Worm (Caenorhabditis elegans) whole organism, mixed stage, embryonic: ENCODE data around the gene C42D4.3.

ENCODE experiments used
- elt-3 ChIP-seq: fragments of 150-350 bp; optimal IDR thresholded peaks from 2 replicates; lab custom pipeline; 2014; ENCODE audit warnings: missing biosample characterization, missing genetic modification characterization
- lin-13 ChIP-seq: fragments of 150-350 bp; optimal IDR thresholded peaks from 2 replicates; lab custom pipeline; 2014; ENCODE audit warnings: missing biosample characterization, missing genetic modification characterization
- lin-32 ChIP-seq: fragments of 200-800 bp; sonication (Bioruptor generic); optimal IDR thresholded peaks from 2 replicates; lab custom pipeline; 2018; ENCODE audit warnings: mild to moderate bottlenecking, missing genetic modification characterization, missing compliant biosample characterization
- lsy-2 ChIP-seq: fragments of 150-350 bp; optimal IDR thresholded peaks from 2 replicates; lab custom pipeline; 2014; ENCODE audit warnings: missing biosample characterization, missing genetic modification characterization
- mep-1 ChIP-seq: fragments of 150-350 bp; optimal IDR thresholded peaks from 2 replicates; lab custom pipeline; 2017; ENCODE audit warnings: missing biosample characterization, missing genetic modification reagents, missing genetic modification characterization, inconsistent platforms
- mls-2 ChIP-seq: sonication (generic microtip); optimal IDR thresholded peaks from 2 replicates; lab custom pipeline; 2016; ENCODE audit warnings: mild to moderate bottlenecking, missing genetic modification characterization, moderate library complexity, missing compliant biosample characterization
- nhr-12 ChIP-seq: fragments of 150-350 bp; optimal IDR thresholded peaks from 2 replicates; lab custom pipeline; 2014; ENCODE audit warnings: missing biosample characterization, missing genetic modification characterization
- nhr-237 ChIP-seq: fragments of 150-350 bp; optimal IDR thresholded peaks from 2 replicates; lab custom pipeline; 2014; ENCODE audit warnings: missing biosample characterization, missing genetic modification characterization
- nhr-76 ChIP-seq: sonication (generic microtip); optimal IDR thresholded peaks from 2 replicates; lab custom pipeline; 2017; ENCODE audit warnings: missing biosample characterization, missing genetic modification characterization
- pha-4 ChIP-seq: fragments of 150-350 bp; optimal IDR thresholded peaks from 2 replicates; lab custom pipeline; 2018; ENCODE audit warnings: missing biosample characterization, missing genetic modification reagents, missing genetic modification characterization
- unc-39 ChIP-seq: fragments of 150-350 bp; optimal IDR thresholded peaks from 2 replicates; lab custom pipeline; 2014; ENCODE audit warnings: missing biosample characterization, missing genetic modification characterization
- unc-62 ChIP-seq: fragments of 150-350 bp; optimal IDR thresholded peaks from 2 replicates; lab custom pipeline; 2014; ENCODE audit warnings: missing biosample characterization, missing genetic modification reagents, missing genetic modification characterization
- zip-8 ChIP-seq: fragments of 150-350 bp; optimal IDR thresholded peaks from 2 replicates; lab custom pipeline; 2014; ENCODE audit warnings: missing biosample characterization, missing genetic modification characterization
- ztf-11 ChIP-seq: fragments of 150-350 bp; optimal IDR thresholded peaks from 2 replicates; lab custom pipeline; 2014; ENCODE audit warnings: missing biosample characterization, missing genetic modification characterization

- TF ChIP-seq nhr-76 (tag; lab: Kevin White, UChicago), result no peak
- TF ChIP-seq ztf-11 (tag; lab: Kevin White, UChicago), result no peak
- no peak for TF ChIP-seq zip-8 (tag; lab: Kevin White, UChicago)
- TF ChIP-seq pha-4, result no peak
- no peak for TF ChIP-seq lin-32 (GFP tag; lab: Kevin White, UChicago)
- no peak for TF ChIP-seq mls-2
- no peak for TF ChIP-seq nhr-237
- TF ChIP-seq lsy-2 (tag; lab: Kevin White, UChicago), result no peak
- no peak for TF ChIP-seq unc-39
- no peak for TF ChIP-seq nhr-12 (tag; lab: Kevin White, UChicago)
- no peak for TF ChIP-seq mep-1
- TF ChIP-seq unc-62 (GFP tag; lab: Kevin White, UChicago), result no peak
- no peak for TF ChIP-seq elt-3 (tag; lab: Kevin White, UChicago)
- no peak for TF ChIP-seq lin-13 (tag; lab: Kevin White, UChicago)
Observed at ce11 chrIV:7182818-7183217, 3.8 kb downstream of the C42D4.3 start.
